Worm (Caenorhabditis elegans) whole organism, young adult: Measurements from ENCODE around the gene nhr-290.

Experiments used
- B0035.1 ChIP-seq: sonication (generic microtip); optimal IDR thresholded peaks from 2 replicates; lab custom pipeline; 2016; ENCODE audit warnings: missing genetic modification characterization, mild to moderate bottlenecking, missing compliant biosample characterization, missing genotype, missing genetic modification reagents
- B0261.1 ChIP-seq: sonication (generic microtip); optimal IDR thresholded peaks from 2 replicates; lab custom pipeline; 2016; ENCODE audit warnings: mild to moderate bottlenecking, missing genetic modification characterization, moderate library complexity, missing compliant biosample characterization
- C06A6.2 ChIP-seq: fragments of 200-800 bp; sonication (Bioruptor generic); conservative IDR thresholded peaks from 2 replicates; pipeline ENCODE4 v1.3.6; 2022; ENCODE audit warnings: missing genetic modification characterization, missing compliant biosample characterization
- F10E7.11 ChIP-seq: sonication (generic microtip); optimal IDR thresholded peaks from 2 replicates; lab custom pipeline; 2017; ENCODE audit warnings: mild to moderate bottlenecking, missing genetic modification characterization, moderate library complexity, missing compliant biosample characterization
- F22D6.2 ChIP-seq: sonication (generic microtip); optimal IDR thresholded peaks from 2 replicates; lab custom pipeline; 2016; ENCODE audit warnings: mild to moderate bottlenecking, missing genetic modification characterization, missing compliant biosample characterization
- F33H1.4 ChIP-seq: fragments of 200-800 bp; sonication (Bioruptor generic); IDR thresholded peaks from 2 replicates; pipeline ENCODE4 v1.3.6; 2022; ENCODE audit warnings: missing genetic modification reagents, missing genetic modification characterization, missing compliant biosample characterization
- aptf-2 ChIP-seq: fragments of 200-800 bp; sonication (Bioruptor generic); conservative IDR thresholded peaks from 2 replicates; pipeline ENCODE4 v1.3.6; 2022; ENCODE audit warnings: missing genetic modification reagents, missing genetic modification characterization, missing compliant biosample characterization
- bed-2 ChIP-seq: fragments of 200-800 bp; sonication (Bioruptor generic); IDR thresholded peaks from 2 replicates; pipeline ENCODE4 v1.3.6; 2022; ENCODE audit warnings: missing genetic modification reagents, missing genetic modification characterization, missing compliant biosample characterization
- ccch-3 ChIP-seq: fragments of 200-800 bp; sonication (Bioruptor generic); optimal IDR thresholded peaks from 2 replicates; lab custom pipeline; 2018; ENCODE audit warnings: mild to moderate bottlenecking, missing genetic modification characterization, missing compliant biosample characterization
- cebp-1 ChIP-seq, 2 experiments: fragments of 200-800 bp in 1 of 2; sonication (Bioruptor generic) in 1 of 2; sonication (generic microtip) in 1 of 2; IDR thresholded peaks in 1 of 2; optimal IDR thresholded peaks in 1 of 2; 2 replicates each; pipeline versions ENCODE4 v1.3.6 to Lab custom; 2017 to 2022; ENCODE audit warnings: missing compliant biosample characterization in 2 of 2, missing genetic modification characterization in 2 of 2, mild to moderate bottlenecking in 1 of 2, missing genetic modification reagents in 1 of 2, moderate library complexity in 1 of 2
- cebp-2 ChIP-seq: fragments of 200-800 bp; sonication (Bioruptor generic); IDR thresholded peaks from 2 replicates; pipeline ENCODE4 v1.3.6; 2022; ENCODE audit warnings: missing genetic modification characterization, missing compliant biosample characterization
- ceh-27 ChIP-seq: fragments of 200-800 bp; sonication (Bioruptor generic); optimal IDR thresholded peaks from 2 replicates; lab custom pipeline; 2018; ENCODE audit warnings: mild to moderate bottlenecking, missing genetic modification characterization, moderate library complexity, missing compliant biosample characterization
- chd-7 ChIP-seq: sonication (generic microtip); optimal IDR thresholded peaks from 2 replicates; lab custom pipeline; 2016; ENCODE audit warnings: mild to moderate bottlenecking, missing genetic modification characterization, moderate library complexity, missing compliant biosample characterization
- die-1 ChIP-seq: sonication (generic microtip); optimal IDR thresholded peaks from 2 replicates; lab custom pipeline; 2016; ENCODE audit warnings: missing genotype, mild to moderate bottlenecking, missing genetic modification characterization, missing compliant biosample characterization
- dox-1 ChIP-seq: fragments of 200-800 bp; sonication (Bioruptor generic); IDR thresholded peaks from 2 replicates; pipeline ENCODE4 v1.3.6; 2022; ENCODE audit warnings: missing genetic modification reagents, missing genetic modification characterization, missing compliant biosample characterization
- dpl-1 ChIP-seq: fragments of 150-350 bp; optimal IDR thresholded peaks from 2 replicates; lab custom pipeline; 2014; ENCODE audit warnings: missing biosample characterization, missing genetic modification reagents, missing genetic modification characterization
- efl-1 ChIP-seq: fragments of 150-350 bp; optimal IDR thresholded peaks from 2 replicates; lab custom pipeline; 2014; ENCODE audit warnings: missing biosample characterization, missing genetic modification reagents, missing genetic modification characterization
- egl-44 ChIP-seq: fragments of 200-800 bp; sonication (Bioruptor generic); IDR thresholded peaks from 2 replicates; pipeline ENCODE4 v1.3.6; 2022; ENCODE audit warnings: missing genetic modification reagents, missing genetic modification characterization, missing compliant biosample characterization
- hmg-1.2 ChIP-seq: fragments of 200-800 bp; sonication (Bioruptor generic); IDR thresholded peaks from 2 replicates; pipeline ENCODE4 v1.3.6; 2022; ENCODE audit warnings: missing genetic modification reagents, missing genetic modification characterization, missing compliant biosample characterization
- hsf-1 ChIP-seq: fragments of 200-800 bp; sonication (Bioruptor generic); IDR thresholded peaks from 2 replicates; pipeline ENCODE4 v1.3.6; 2022; ENCODE audit warnings: missing genetic modification reagents, missing genetic modification characterization, missing compliant biosample characterization
- lag-1 ChIP-seq: fragments of 200-800 bp; sonication (Bioruptor generic); IDR thresholded peaks from 2 replicates; pipeline ENCODE4 v1.3.6; 2022; ENCODE audit warnings: missing genetic modification reagents, missing genetic modification characterization, missing compliant biosample characterization
- madf-6 ChIP-seq: fragments of 200-800 bp; sonication (Bioruptor generic); IDR thresholded peaks from 2 replicates; pipeline ENCODE4 v1.3.6; 2022; ENCODE audit warnings: missing genetic modification reagents, missing genetic modification characterization, missing compliant biosample characterization
- madf-8 ChIP-seq: fragments of 200-800 bp; sonication (Bioruptor generic); conservative IDR thresholded peaks from 2 replicates; pipeline ENCODE4 v1.3.6; 2022; ENCODE audit warnings: missing genetic modification reagents, missing genetic modification characterization, missing compliant biosample characterization
- nhr-179 ChIP-seq: sonication (generic microtip); optimal IDR thresholded peaks from 2 replicates; lab custom pipeline; 2016; ENCODE audit warnings: mild to moderate bottlenecking, missing genetic modification characterization, missing compliant biosample characterization
- nhr-27 ChIP-seq: fragments of 200-800 bp; sonication (Bioruptor generic); optimal IDR thresholded peaks from 2 replicates; lab custom pipeline; 2018; ENCODE audit warnings: mild to moderate bottlenecking, missing genetic modification characterization, moderate library complexity, missing compliant biosample characterization
- nhr-80 ChIP-seq: sonication (generic microtip); optimal IDR thresholded peaks from 2 replicates; lab custom pipeline; 2016; ENCODE audit warnings: missing genetic modification characterization, missing compliant biosample characterization
- snpc-1.1 ChIP-seq: sonication (generic microtip); optimal IDR thresholded peaks from 2 replicates; lab custom pipeline; 2017; ENCODE audit warnings: missing genetic modification characterization, mild to moderate bottlenecking, missing compliant biosample characterization, antibody characterized with exemption, moderate library complexity, missing genotype, missing genetic modification reagents; ENCODE audit not compliant: insufficient read depth
- snpc-4 ChIP-seq, 5 experiments: fragments of 150-350 bp in 1 of 5; sonication (generic microtip) in 4 of 5; optimal IDR thresholded peaks; 2 replicates each; lab custom pipeline; 2014 to 2018; ENCODE audit warnings: missing genetic modification characterization in 5 of 5, missing biosample characterization in 3 of 5, antibody characterized with exemption in 2 of 5, mild to moderate bottlenecking in 2 of 5, missing compliant biosample characterization in 2 of 5, missing genotype in 2 of 5, moderate library complexity in 2 of 5, missing genetic modification reagents in 1 of 5
- xnd-1 ChIP-seq: sonication (generic microtip); optimal IDR thresholded peaks from 2 replicates; lab custom pipeline; 2016; ENCODE audit warnings: missing genotype, missing genetic modification reagents, missing genetic modification characterization, missing compliant biosample characterization
- ztf-6 ChIP-seq: fragments of 200-800 bp; sonication (Bioruptor generic); IDR thresholded peaks from 2 replicates; pipeline ENCODE4 v1.3.6; 2022; ENCODE audit warnings: missing genetic modification reagents, missing genetic modification characterization, missing compliant biosample characterization

Gene nhr-290

ce11 chrV:2577603-2578002 lies 3.6 kb downstream of the nhr-290 start, which contains the start of gene srt-4:
Gene srt-4, plus strand, starts transcription at chrV:2577903.
- no peak for TF ChIP-seq die-1 (tag; lab: Kevin White, UChicago)
- no peak for TF ChIP-seq cebp-1 (GFP tag; IDR thresholded peaks at IDR 0.05; lab: Robert Waterston, UW)
- no peak for TF ChIP-seq cebp-1 (tag; optimal IDR thresholded peaks at IDR 0.05; lab: Kevin White, UChicago)
- no peak for TF ChIP-seq F33H1.4 (GFP tag; lab: Robert Waterston, UW)
- no peak for TF ChIP-seq hsf-1 (GFP tag; lab: Robert Waterston, UW)
- no peak for TF ChIP-seq nhr-179 (tag; lab: Kevin White, UChicago)
- no peak for TF ChIP-seq snpc-1.1 (tag; lab: Kevin White, UChicago)
- TF ChIP-seq lag-1 (GFP tag; lab: Robert Waterston, UW), result no peak
- TF ChIP-seq aptf-2 (GFP tag; lab: Robert Waterston, UW), result no peak

- TF ChIP-seq ccch-3, result no peak
- no peak for TF ChIP-seq hmg-1.2 (GFP tag; lab: Robert Waterston, UW)
- TF ChIP-seq cebp-2 (GFP tag; lab: Robert Waterston, UW), result no peak
- TF ChIP-seq nhr-80, result no peak
- no peak for TF ChIP-seq B0035.1
- TF ChIP-seq ceh-27 (GFP tag; lab: Kevin White, UChicago), result no peak
- no peak for TF ChIP-seq F22D6.2
- no peak for TF ChIP-seq nhr-27 (tag; lab: Kevin White, UChicago)
- no peak for TF ChIP-seq chd-7 (tag; lab: Kevin White, UChicago)
Observed at ce11 chrV:2580598-2580997, 6.6 kb downstream of the nhr-290 start, which contains the start of gene C29G2.3. Gene C29G2.3, plus strand, starts transcription at chrV:2580898.

ce11 chrV:2585727-2586126 lies 11.7 kb downstream of the nhr-290 start, which contains the start of gene C29G2.6:
Gene C29G2.6, minus strand, starts transcription at chrV:2585908.
- TF ChIP-seq F10E7.11, result no peak
- peak; percentile 42 for TF ChIP-seq nhr-80
- TF ChIP-seq, all 124 proteins: peak for 1

ce11 chrV:2589834-2590233 lies 15.9 kb downstream of the nhr-290 start:
- TF ChIP-seq dpl-1 (peak; percentile 47), xnd-1 (tag; lab: Kevin White, UChicago) (peak; percentile 30), efl-1 (peak; percentile 72), madf-6 (peak; percentile 78), snpc-4 (GFP tag; optimal IDR thresholded peaks at IDR 0.05; lab: Kevin White, UChicago) (no peak), snpc-4 (tag; optimal IDR thresholded peaks at IDR 0.05; lab: Kevin White, UChicago) (no peak), egl-44 (GFP tag; lab: Robert Waterston, UW) (no peak), ztf-6 (GFP tag; lab: Robert Waterston, UW) (no peak), madf-8 (GFP tag; lab: Robert Waterston, UW) (peak; percentile 55), B0261.1 (tag; lab: Kevin White, UChicago) (no peak)
- TF ChIP-seq, all 124 proteins: peak for 5

ce11 chrV:2592173-2592676 lies 18.2 kb downstream of the nhr-290 start, which contains the start of gene irg-3:
Gene irg-3, plus strand, starts transcription at chrV:2592591.
- TF ChIP-seq nhr-80 (peak; percentile 57), bed-2 (GFP tag; lab: Robert Waterston, UW) (no peak), dox-1 (GFP tag; lab: Robert Waterston, UW) (0 out of 2 replicates have a peak, but pooled peaks have one; percentile 26), C06A6.2 (no peak)
